Fruit fly (Drosophila melanogaster): ENCODE results near the gene Wnt5.

Wnt5 gene

dm6 chrX:18467881-18468280, 37.3 kb downstream of the Wnt5 start (continued):
- TF ChIP-seq CG2129 (GFP tag; IDR thresholded peaks at IDR 0.05; ENCODE audit: partially characterized antibody) (no peak), Tbp (GFP tag; optimal IDR thresholded peaks at IDR 0.05) (no peak), CG17829 (tag; optimal IDR thresholded peaks at IDR 0.05) (no peak), trh (GFP tag; optimal IDR thresholded peaks at IDR 0.05) (no peak), HmgZ (tag; optimal IDR thresholded peaks at IDR 0.05) (peak; percentile 12), croc (GFP tag; conservative IDR thresholded peaks at IDR 0.05) (no peak), lilli (GFP tag; optimal IDR thresholded peaks at IDR 0.05) (peak; percentile 42), CG10979 (tag; optimal IDR thresholded peaks at IDR 0.05) (no peak), Xbp1 (GFP tag; optimal IDR thresholded peaks at IDR 0.05) (peak; percentile 12), CG11456 (GFP tag; IDR thresholded peaks at IDR 0.05) (peak; percentile 60; the same call in 1 of the 3 replicates), Fer2 (tag; optimal IDR thresholded peaks at IDR 0.05) (no peak), bab2 (GFP tag; optimal IDR thresholded peaks at IDR 0.05) (no peak), crp (GFP tag; optimal IDR thresholded peaks at IDR 0.05) (no peak), MTF-1 (GFP tag; optimal IDR thresholded peaks at IDR 0.05; ENCODE audit: borderline replicate concordance) (no peak), CG6654 (GFP tag; optimal IDR thresholded peaks at IDR 0.05) (no peak), CG10209 (GFP tag; optimal IDR thresholded peaks at IDR 0.05) (peak; percentile 10), gem (tag; optimal IDR thresholded peaks at IDR 0.05) (peak; percentile 36), GATAe (GFP tag; conservative IDR thresholded peaks at IDR 0.05) (no peak), oc (tag; optimal IDR thresholded peaks at IDR 0.05) (no peak), Hand (GFP tag; optimal IDR thresholded peaks at IDR 0.05) (peak; percentile 24), Antp (GFP tag; optimal IDR thresholded peaks at IDR 0.05) (no peak), CG16779 (GFP tag; IDR thresholded peaks at IDR 0.05) (no peak), Deaf1 (tag; optimal IDR thresholded peaks at IDR 0.05) (no peak), ind (GFP tag; optimal IDR thresholded peaks at IDR 0.05) (peak; percentile 33), CG31365 (tag; optimal IDR thresholded peaks at IDR 0.05) (no peak), Bteb2 (GFP tag; optimal IDR thresholded peaks at IDR 0.05) (no peak), CG8765 (GFP tag; IDR thresholded peaks at IDR 0.05) (no peak), Doc3 (GFP tag; IDR thresholded peaks at IDR 0.05; ENCODE audit: partially characterized antibody) (no peak), her (GFP tag; optimal IDR thresholded peaks at IDR 0.05) (no peak), Ssrp (tag; optimal IDR thresholded peaks at IDR 0.05) (no peak), CG9876 (GFP tag; optimal IDR thresholded peaks at IDR 0.05) (no peak), sens-2 (GFP tag; IDR thresholded peaks at IDR 0.05) (no peak), Myb (GFP tag; optimal IDR thresholded peaks at IDR 0.05) (no peak), sr (GFP tag; IDR thresholded peaks at IDR 0.05) (no peak), nmo (GFP tag; optimal IDR thresholded peaks at IDR 0.05) (no peak), CG34376 (GFP tag; optimal IDR thresholded peaks at IDR 0.05) (no peak), sisA (GFP tag; IDR thresholded peaks at IDR 0.05) (peak; percentile 33; the same call in 1 of the 2 replicates), Hey (tag; optimal IDR thresholded peaks at IDR 0.05) (no peak), CG10274 (GFP tag; optimal IDR thresholded peaks at IDR 0.05) (no peak), CG14965 (GFP tag; optimal IDR thresholded peaks at IDR 0.05; ENCODE audit: borderline replicate concordance) (no peak), gce (GFP tag; IDR thresholded peaks at IDR 0.05) (no peak), CkIIα-i1 (GFP tag; IDR thresholded peaks at IDR 0.05) (no peak), dimm (GFP tag; IDR thresholded peaks at IDR 0.05) (no peak), PHDP (tag; optimal IDR thresholded peaks at IDR 0.05) (no peak), CG9437 (GFP tag; optimal IDR thresholded peaks at IDR 0.05) (no peak), CG6791 (GFP tag; IDR thresholded peaks at IDR 0.05; ENCODE audit: partially characterized antibody) (no peak), CG13296 (GFP tag; optimal IDR thresholded peaks at IDR 0.05) (no peak), CG15696 (tag; optimal IDR thresholded peaks at IDR 0.05) (no peak), Optix (GFP tag; IDR thresholded peaks at IDR 0.05) (no peak), CG16813 (GFP tag; IDR thresholded peaks at IDR 0.05; ENCODE audit: partially characterized antibody) (no peak), kay (GFP tag; optimal IDR thresholded peaks at IDR 0.05) (no peak)

All from whole organism, embryonic.